Fruit fly (Drosophila melanogaster): Measurements from ENCODE around the gene Usp5.

dm6 chr3L:3162584-3162983 is 14.4 kb upstream of the Usp5 start:
- TF ChIP-seq CG8478 (optimal IDR thresholded peaks at IDR 0.05) (no peak), psq (optimal IDR thresholded peaks at IDR 0.05) (no peak), EcR (GFP tag; optimal IDR thresholded peaks at IDR 0.05) (no peak), pan (optimal IDR thresholded peaks at IDR 0.05) (no peak)
